Worm (Caenorhabditis elegans): Measurements from ENCODE around the gene F16B4.6.
A peak's percentile ranks its signal among the peaks of the same experiment; 100 is the strongest.

F16B4.6 gene

DNA sequence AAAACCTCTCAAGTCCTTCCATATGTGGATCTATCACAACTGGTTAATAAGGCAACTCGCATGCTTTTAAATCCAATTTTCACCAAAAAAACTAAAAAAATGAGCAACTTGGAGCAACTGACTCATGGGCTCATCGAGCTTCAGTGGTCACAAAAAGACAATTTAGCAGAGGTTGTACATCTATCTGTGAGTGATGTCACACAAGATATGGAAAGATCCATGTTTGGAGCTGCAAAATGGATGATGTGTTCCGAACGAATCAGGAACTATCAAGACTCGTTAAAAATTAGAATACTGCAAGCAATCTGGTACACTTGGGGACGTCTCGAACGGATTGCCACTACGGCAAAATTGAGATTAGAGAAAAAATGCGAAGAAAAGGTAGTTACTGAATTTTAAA, 24.6 kb downstream of the F16B4.6 start:
- TF ChIP-seq nhr-67 (tag; optimal IDR thresholded peaks at IDR 0.05) (no peak), eor-1 (tag; optimal IDR thresholded peaks at IDR 0.05) (no peak), ztf-11 (tag; optimal IDR thresholded peaks at IDR 0.05) (no peak), egl-5 (tag; optimal IDR thresholded peaks at IDR 0.05) (no peak), daf-12 (tag; optimal IDR thresholded peaks at IDR 0.05) (no peak), unc-62 (GFP tag; optimal IDR thresholded peaks at IDR 0.05) (no peak), ceh-9 (tag; optimal IDR thresholded peaks at IDR 0.05) (no peak), nhr-237 (tag; optimal IDR thresholded peaks at IDR 0.05) (no peak), jun-1 (tag; optimal IDR thresholded peaks at IDR 0.05) (no peak), ztf-4 (tag; optimal IDR thresholded peaks at IDR 0.05) (no peak), nhr-12 (tag; optimal IDR thresholded peaks at IDR 0.05) (no peak), unc-39 (tag; optimal IDR thresholded peaks at IDR 0.05) (no peak), tbx-2 (tag; optimal IDR thresholded peaks at IDR 0.05) (no peak), lin-15B (tag; optimal IDR thresholded peaks at IDR 0.05) (no peak), elt-2 (tag; optimal IDR thresholded peaks at IDR 0.05) (no peak), fkh-2 (tag; optimal IDR thresholded peaks at IDR 0.05) (no peak), sea-2 (GFP tag; optimal IDR thresholded peaks at IDR 0.05) (no peak), pqm-1 (tag; optimal IDR thresholded peaks at IDR 0.05) (no peak), fkh-10 (GFP tag; optimal IDR thresholded peaks at IDR 0.05) (no peak), skn-1 (tag; optimal IDR thresholded peaks at IDR 0.05) (no peak)

DNA sequence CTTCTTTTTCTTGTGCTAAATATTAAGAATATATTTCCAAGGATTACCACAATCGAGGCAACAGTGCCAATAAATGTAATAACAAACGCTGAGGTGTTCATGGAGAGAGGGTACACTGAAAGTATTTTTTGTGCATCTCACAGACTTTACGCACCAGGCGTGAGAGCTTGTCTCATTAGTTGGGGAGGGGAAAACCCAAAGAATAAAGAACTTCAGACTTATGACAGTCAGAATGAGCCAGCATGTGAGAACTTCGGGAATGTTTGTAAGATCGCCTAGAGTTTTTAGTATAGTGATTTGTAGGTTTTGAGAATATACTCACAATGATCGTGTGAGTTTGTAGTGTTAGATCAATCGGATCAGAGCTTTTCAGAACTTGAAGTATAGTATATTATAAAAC, 27.7 kb downstream of the F16B4.6 start, which contains the start of gene srbc-41:
Gene srbc-41, minus strand, starts transcription at position 101 of the 400 bp plus-strand sequence.
- no peak for TF ChIP-seq nhr-28 (tag; optimal IDR thresholded peaks at IDR 0.05)
- TF ChIP-seq egl-27 (tag; optimal IDR thresholded peaks at IDR 0.05): no peak
- no peak for TF ChIP-seq zag-1 (tag; optimal IDR thresholded peaks at IDR 0.05)
- TF ChIP-seq ZK546.5 (tag; optimal IDR thresholded peaks at IDR 0.05): no peak

DNA sequence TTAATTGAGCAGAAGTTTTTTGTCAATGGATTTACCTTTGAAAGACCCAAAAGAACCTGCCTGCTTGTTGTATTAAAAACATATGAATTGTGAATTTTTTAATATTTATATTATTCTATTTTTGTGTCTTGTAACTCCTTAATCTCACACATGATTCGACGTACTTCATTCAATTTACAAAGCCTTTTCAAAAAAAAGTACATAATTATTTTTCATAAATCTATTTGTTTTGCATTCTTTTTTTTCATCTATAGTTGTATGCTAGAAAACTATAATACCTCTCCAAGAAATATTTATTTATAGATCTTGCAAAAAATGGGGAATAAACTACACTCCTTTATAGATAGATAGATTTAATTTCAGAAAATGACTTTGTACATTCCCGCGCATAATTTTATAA, 31.8 kb downstream of the F16B4.6 start, which contains the start of gene nhr-179:
Gene nhr-179, minus strand, starts transcription at position 101 of the 400 bp plus-strand sequence.
- TF ChIP-seq ZK546.5 (tag; optimal IDR thresholded peaks at IDR 0.05) (peak; percentile 67), nhr-43 (tag; optimal IDR thresholded peaks at IDR 0.05; ENCODE audit: poor library complexity, severe bottlenecking) (no peak)

DNA sequence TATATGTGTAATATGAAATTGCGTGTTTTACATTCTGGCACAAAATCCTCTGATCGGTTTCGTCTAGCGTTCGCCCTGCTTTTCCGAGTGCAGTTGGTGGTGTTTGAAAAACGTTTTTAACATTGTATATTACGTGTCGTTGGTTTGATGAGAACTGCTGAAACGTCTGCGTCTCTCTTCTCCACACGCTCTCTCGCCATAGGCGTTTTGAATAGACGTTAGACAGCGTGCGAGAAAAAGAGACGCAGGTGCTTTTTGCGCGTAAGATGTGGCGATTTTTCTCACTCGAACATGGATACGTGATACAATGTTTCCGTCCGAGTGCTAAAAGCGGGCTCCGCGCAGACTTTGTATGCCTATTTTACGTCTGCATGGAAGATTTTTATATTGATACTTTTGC, 33.5 kb downstream of the F16B4.6 start:
- TF ChIP-seq nhr-25 (tag; optimal IDR thresholded peaks at IDR 0.05) (no peak), aly-2 (tag; optimal IDR thresholded peaks at IDR 0.05) (no peak), unc-62 (GFP tag; optimal IDR thresholded peaks at IDR 0.05) (no peak), eor-1 (tag; optimal IDR thresholded peaks at IDR 0.05) (no peak), nhr-237 (tag; optimal IDR thresholded peaks at IDR 0.05) (no peak), ztf-4 (tag; optimal IDR thresholded peaks at IDR 0.05) (no peak), ceh-28 (tag; optimal IDR thresholded peaks at IDR 0.05) (no peak), jun-1 (tag; optimal IDR thresholded peaks at IDR 0.05) (no peak), tbx-2 (tag; optimal IDR thresholded peaks at IDR 0.05) (no peak), nhr-67 (tag; optimal IDR thresholded peaks at IDR 0.05) (no peak), egl-5 (tag; optimal IDR thresholded peaks at IDR 0.05) (no peak), lsy-12 (tag; optimal IDR thresholded peaks at IDR 0.05) (no peak)

DNA sequence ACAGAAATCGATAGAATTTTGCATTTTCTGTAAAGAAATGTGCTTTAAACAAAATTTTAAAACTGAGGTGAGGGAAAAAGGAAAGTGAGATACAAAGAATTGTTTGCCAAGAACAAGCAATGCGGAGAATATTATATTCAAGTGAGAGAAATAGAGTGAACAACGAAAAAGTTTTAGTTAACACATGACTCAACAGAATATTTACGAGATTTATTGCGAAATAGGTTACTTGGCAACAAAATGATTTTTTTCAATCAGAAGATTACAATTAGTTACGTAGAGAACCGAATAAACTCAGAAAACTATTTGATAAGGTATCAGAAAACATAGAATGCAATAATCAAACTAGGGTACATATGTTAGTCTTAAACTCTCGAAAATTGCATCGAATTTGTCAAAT, 34.5 kb downstream of the F16B4.6 start, which contains the start of gene nhr-117:
Gene nhr-117, minus strand, starts transcription at position 27 of the 400 bp plus-strand sequence.
- peak; percentile 43 for TF ChIP-seq elt-2 (tag; optimal IDR thresholded peaks at IDR 0.05)
- no peak for TF ChIP-seq ceh-9 (tag; optimal IDR thresholded peaks at IDR 0.05)
- peak; percentile 2 for TF ChIP-seq ZK546.5 (tag; optimal IDR thresholded peaks at IDR 0.05)
- peak; percentile 82 for TF ChIP-seq pha-4 (tag; optimal IDR thresholded peaks at IDR 0.05)

DNA sequence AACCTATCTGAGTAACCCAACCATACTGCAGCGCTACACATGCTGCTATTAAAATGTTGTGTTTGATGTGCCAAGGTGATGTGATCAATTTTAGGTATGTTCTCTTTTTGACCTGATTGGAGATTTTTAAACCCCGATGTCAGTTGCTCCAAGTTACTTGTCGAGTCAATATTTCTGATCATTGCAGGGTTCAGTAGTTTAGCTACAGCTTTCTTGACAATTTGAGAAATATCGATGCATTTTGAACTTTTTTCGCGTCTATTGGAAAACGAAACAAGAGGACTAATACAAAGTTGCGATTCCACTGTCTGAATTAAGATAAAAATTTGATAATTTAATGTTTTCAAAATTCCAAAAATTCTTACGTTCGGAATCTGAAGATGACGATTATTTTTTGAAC, 36.4 kb downstream of the F16B4.6 start:
- no peak for TF ChIP-seq ceh-9 (tag; optimal IDR thresholded peaks at IDR 0.05)
- TF ChIP-seq ZK546.5 (tag; optimal IDR thresholded peaks at IDR 0.05): peak; percentile 31

DNA sequence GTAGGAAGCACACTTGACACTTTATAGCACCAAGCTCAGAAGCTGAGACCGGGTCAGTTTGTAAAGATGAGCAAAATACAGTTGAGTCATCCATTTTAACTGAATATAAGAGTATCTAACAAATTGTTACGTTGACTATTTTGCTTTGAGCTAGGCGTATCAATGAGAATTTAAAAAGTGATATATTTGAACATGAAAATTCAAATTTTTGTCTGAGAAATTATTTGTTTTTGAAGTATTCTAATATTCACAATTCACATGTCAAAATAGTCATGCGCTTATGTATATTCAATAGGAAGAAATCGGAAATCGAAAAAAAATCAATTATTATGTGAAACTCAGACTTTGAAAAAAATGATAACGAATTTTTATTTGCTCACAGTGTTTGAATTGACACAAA, 37.3 kb downstream of the F16B4.6 start, which contains the start of gene nhr-110:
Gene nhr-110, minus strand, starts transcription at position 101 of the 400 bp plus-strand sequence.
- no peak for TF ChIP-seq fkh-10 (GFP tag; optimal IDR thresholded peaks at IDR 0.05)
- no peak for TF ChIP-seq unc-62 (GFP tag; optimal IDR thresholded peaks at IDR 0.05)
- TF ChIP-seq ztf-4 (tag; optimal IDR thresholded peaks at IDR 0.05): no peak
- TF ChIP-seq pha-4 (tag; optimal IDR thresholded peaks at IDR 0.05): peak; percentile 11
- TF ChIP-seq ZK546.5 (tag; optimal IDR thresholded peaks at IDR 0.05): peak; percentile 35
- no peak for TF ChIP-seq hmg-11 (tag; optimal IDR thresholded peaks at IDR 0.05)
- no peak for TF ChIP-seq nhr-77 (tag; optimal IDR thresholded peaks at IDR 0.05)

Measured in whole organism, L3 larva.